Fruit fly (Drosophila melanogaster): ENCODE data around the gene pzg.

DNA sequence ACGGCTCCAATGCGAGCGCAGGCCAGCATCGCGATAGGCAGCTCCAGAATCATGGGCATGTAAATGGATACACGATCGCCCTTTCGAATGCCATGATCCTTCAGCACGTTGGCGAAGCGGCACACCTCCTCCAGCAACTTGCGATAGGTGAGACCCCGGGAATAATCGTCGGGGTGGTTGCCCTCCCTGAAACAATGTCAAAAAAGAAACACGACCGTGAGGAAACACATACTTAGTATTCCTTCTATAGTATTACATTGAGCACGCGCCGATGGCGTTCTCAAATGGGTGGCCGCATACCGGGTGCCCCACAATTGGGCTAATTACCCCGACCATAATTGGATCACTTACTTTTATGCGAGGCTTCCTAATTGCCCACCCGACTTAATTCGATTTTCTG is 12.4 kb upstream of the pzg start:
- TF ChIP-seq CG14050 (GFP tag; IDR thresholded peaks at IDR 0.05) (no peak), Abd-B (GFP tag; optimal IDR thresholded peaks at IDR 0.05) (no peak), ac (GFP tag; optimal IDR thresholded peaks at IDR 0.05) (no peak), Opbp (GFP tag; IDR thresholded peaks at IDR 0.05; ENCODE audit: partially characterized antibody) (no peak), fd3F (GFP tag; optimal IDR thresholded peaks at IDR 0.05) (no peak), CG12659 (GFP tag; optimal IDR thresholded peaks at IDR 0.05) (no peak), dmrt11E (tag; optimal IDR thresholded peaks at IDR 0.05) (no peak)

Data from whole organism, embryonic.